Fruit fly (Drosophila melanogaster): Measurements from ENCODE around the gene pyd.

Gene pyd

DNA sequence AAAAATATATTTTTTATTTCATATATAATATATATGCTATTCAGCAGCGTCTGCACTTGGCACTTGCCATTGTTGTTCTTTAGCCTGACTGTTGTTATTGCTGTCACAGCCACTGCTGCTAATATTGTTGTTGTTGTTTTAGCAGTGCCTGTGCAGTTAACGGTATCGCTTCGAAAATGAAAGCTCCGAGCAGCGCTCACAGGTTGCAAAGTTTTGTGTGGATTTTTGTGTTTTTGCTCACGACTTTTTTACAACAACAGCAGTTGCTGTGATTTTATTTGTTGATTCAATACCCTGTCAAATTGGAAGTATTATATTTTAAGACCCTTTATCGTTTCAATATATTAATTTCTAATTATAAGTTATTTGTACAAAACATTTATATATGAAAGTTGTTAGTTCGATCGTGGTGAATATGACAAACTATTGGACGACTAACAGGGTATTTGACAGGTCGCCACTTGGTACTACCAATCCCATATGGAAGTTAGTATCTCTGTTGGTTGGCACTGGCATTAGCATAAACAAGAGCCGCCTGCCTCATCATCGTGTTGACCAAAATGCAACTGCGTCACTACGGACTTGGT, 32.2 kb upstream of the pyd start:
- TF ChIP-seq h (optimal IDR thresholded peaks at IDR 0.05) (no peak), ttk (optimal IDR thresholded peaks at IDR 0.05) (no peak), psq (optimal IDR thresholded peaks at IDR 0.05) (no peak), Sin3A (optimal IDR thresholded peaks at IDR 0.05) (no peak), insv (optimal IDR thresholded peaks at IDR 0.05) (no peak), Myc (optimal IDR thresholded peaks at IDR 0.05) (no peak)

DNA sequence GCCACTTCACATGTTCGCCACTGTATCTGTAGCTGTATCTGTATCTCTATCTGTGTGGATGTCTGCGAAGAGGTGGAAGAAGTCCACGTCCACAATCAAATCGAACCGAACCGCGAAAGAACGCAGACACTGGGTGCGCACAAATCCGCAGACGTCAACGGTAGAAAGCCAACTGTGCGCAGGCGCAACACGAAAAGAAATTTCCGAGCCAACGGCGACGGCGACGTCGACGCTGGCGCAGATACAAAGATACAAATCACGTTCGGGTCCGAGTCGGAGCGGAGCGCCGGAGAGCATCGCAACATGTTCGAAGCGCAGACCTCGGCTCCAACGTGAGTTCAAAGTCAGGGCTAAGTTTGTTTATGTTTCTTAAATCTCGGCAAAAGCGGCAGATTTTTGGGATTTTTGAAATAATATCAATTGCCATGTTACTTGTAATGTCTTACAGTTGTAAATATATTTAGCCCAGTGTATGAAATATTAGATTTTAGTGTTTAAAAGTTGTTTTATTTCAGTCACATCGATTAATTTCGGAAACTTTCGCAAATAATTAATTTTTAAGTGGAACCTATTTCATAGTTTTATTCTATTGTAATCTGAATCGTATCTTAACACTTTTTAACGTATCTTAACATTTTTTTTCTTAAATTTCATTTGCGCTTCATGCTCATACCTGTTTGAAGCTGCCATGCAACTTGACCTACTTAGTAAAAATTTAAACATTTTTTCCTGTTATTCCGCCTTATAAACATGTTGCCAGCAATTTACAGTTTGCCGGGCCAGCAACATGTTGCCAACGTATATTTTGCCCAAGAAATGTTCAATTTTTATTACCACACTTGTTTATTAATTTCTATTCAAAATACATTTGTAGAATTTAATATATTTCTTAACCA, 31.4 kb upstream of the pyd start, which contains the start of gene ich:
TSS of gene ich (minus strand) at position 178 of the 896 bp plus-strand sequence.
- TF ChIP-seq ttk (optimal IDR thresholded peaks at IDR 0.05) = no peak
- no peak for TF ChIP-seq h (optimal IDR thresholded peaks at IDR 0.05)
- TF ChIP-seq Myc (optimal IDR thresholded peaks at IDR 0.05) = no peak
- TF ChIP-seq psq (optimal IDR thresholded peaks at IDR 0.05) = no peak
- TF ChIP-seq insv (optimal IDR thresholded peaks at IDR 0.05) = no peak
- TF ChIP-seq Sin3A (optimal IDR thresholded peaks at IDR 0.05) = no peak

DNA sequence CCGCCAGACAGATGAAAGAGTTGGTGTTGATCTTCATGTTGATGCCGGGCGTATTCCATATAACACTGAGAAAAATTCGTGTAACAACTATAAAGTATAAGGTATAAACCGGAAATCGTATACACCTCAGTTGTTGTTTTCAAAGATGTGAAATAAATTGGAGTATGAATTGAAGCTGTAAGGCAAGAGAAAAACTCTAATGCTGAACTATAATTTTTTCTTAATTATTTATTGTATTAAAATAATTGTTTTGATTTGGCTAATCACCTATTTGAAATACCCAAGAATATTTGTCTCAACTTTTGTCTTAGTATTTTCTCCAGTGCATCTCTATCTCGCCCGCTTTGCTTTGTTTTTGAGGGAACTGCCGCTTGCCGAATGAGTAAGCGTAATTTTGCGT, 28.6 kb upstream of the pyd start:
- TF ChIP-seq Sin3A (optimal IDR thresholded peaks at IDR 0.05) (no peak), insv (optimal IDR thresholded peaks at IDR 0.05) (no peak), h (optimal IDR thresholded peaks at IDR 0.05) (no peak), ttk (optimal IDR thresholded peaks at IDR 0.05) (no peak), psq (optimal IDR thresholded peaks at IDR 0.05) (no peak), Myc (optimal IDR thresholded peaks at IDR 0.05) (no peak)

DNA sequence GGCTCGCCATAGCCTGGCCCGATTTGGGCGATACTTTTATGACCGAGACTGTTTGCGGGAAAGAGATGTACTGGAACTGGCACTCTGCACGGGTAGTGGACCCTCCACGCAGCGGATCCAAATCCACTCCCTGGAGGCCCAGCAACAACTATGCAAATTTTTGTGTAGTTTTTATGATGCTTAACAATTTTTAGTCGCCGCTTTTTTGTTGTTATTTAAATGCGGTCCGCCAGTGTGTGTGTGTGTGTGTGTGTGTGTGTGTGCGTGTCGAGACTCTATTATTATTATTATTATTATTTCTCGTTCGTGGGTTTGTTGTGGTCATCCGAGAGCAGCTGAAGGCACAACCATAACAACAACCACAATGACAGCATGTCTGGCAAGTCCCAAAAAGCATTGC, 27.5 kb upstream of the pyd start:
- TF ChIP-seq ttk (optimal IDR thresholded peaks at IDR 0.05) (no peak), psq (optimal IDR thresholded peaks at IDR 0.05) (no peak), h (optimal IDR thresholded peaks at IDR 0.05) (no peak), insv (optimal IDR thresholded peaks at IDR 0.05) (no peak), Myc (optimal IDR thresholded peaks at IDR 0.05) (no peak), Sin3A (optimal IDR thresholded peaks at IDR 0.05) (no peak)

DNA sequence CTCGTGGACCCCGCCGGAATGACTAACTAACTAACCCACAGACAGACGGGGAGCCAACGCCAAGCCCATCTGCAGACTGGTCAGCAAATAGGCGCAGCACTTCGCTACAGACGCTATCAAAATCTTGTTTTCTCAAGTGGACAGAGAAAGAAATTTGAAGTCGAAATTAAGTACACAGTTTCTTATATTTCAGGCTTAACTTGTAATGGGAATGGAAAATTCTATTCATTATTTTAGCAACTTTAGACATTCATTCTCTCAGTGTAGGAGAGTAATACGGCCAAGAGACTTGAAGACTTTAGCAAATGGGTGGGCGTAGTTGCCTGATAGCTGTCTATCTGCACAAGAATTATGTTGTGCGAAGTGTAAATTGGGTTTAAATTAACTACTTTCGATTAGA, 26.6 kb upstream of the pyd start:
- no peak for TF ChIP-seq h (optimal IDR thresholded peaks at IDR 0.05)
- TF ChIP-seq insv (optimal IDR thresholded peaks at IDR 0.05) = no peak
- no peak for TF ChIP-seq ttk (optimal IDR thresholded peaks at IDR 0.05)
- TF ChIP-seq Sin3A (optimal IDR thresholded peaks at IDR 0.05) = no peak
- TF ChIP-seq psq (optimal IDR thresholded peaks at IDR 0.05) = no peak
- TF ChIP-seq Myc (optimal IDR thresholded peaks at IDR 0.05) = no peak

DNA sequence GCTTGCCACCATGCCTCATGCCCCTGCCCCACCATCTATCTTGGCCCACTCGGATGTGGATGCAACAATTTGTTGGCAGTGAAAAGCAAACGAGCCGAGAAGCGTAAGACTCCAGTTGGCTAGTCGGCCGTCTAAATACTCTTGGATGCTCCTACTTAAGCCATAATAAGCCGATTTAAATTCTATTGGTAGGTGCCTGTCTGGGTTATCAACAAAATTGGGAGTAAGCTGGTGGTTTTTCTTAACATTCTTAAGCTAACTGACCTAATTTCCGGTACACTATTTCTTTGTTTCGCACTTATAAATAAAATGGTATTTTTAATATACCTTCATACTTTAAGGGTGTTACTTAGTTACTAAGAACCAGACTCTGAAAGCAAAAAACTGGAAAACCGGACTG, 26.0 kb upstream of the pyd start:
- TF ChIP-seq h (optimal IDR thresholded peaks at IDR 0.05) = no peak
- no peak for TF ChIP-seq Sin3A (optimal IDR thresholded peaks at IDR 0.05)
- no peak for TF ChIP-seq ttk (optimal IDR thresholded peaks at IDR 0.05)
- TF ChIP-seq insv (optimal IDR thresholded peaks at IDR 0.05) = no peak
- TF ChIP-seq psq (optimal IDR thresholded peaks at IDR 0.05) = no peak
- TF ChIP-seq Myc (optimal IDR thresholded peaks at IDR 0.05) = no peak

DNA sequence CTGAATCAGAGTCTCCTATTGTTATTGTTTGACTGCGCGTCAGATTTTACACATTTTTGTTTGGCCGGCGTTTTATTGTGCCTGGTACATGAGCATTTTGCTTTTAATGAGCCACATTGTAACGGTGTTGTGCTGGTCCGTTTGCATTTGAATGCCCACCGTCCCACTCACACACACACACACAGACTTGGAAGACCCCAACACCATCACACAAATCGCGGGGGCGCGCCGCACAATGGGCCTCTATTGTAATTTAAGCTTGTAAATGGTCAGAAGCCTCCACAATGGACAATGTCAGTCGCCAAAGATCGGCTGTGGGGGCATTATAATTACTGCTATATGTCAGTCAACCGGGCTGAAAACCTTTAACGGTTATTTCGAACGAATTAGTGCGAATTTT, 24.6 kb upstream of the pyd start:
- TF ChIP-seq Myc (optimal IDR thresholded peaks at IDR 0.05) (no peak), psq (optimal IDR thresholded peaks at IDR 0.05) (no peak), insv (optimal IDR thresholded peaks at IDR 0.05) (no peak), h (optimal IDR thresholded peaks at IDR 0.05) (no peak), Sin3A (optimal IDR thresholded peaks at IDR 0.05) (no peak), ttk (optimal IDR thresholded peaks at IDR 0.05) (no peak)

DNA sequence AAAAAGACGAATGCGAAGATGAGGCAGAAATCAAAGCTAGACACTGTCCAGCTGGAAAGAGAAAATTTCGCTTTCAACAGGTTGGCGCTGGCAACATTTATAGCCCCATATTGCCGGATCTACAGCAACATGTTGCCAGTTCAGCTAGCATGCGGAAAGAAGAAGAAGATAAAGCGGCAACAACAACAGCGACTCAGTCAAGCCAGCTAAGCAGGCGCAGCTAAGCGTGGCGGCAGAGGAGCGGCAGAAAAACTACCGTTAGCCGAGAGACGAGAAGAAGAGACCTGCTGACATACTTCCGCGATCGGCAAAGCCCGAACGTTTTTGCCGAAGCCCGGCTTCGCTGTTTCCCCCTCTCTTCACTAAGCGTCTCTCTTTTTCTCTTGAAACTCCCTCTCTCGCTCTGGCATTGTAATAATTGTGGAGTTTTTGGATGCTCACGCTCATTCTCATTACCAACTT, 23.7 kb upstream of the pyd start:
- TF ChIP-seq ttk (optimal IDR thresholded peaks at IDR 0.05) (no peak), Myc (optimal IDR thresholded peaks at IDR 0.05) (no peak), psq (optimal IDR thresholded peaks at IDR 0.05) (no peak)

DNA sequence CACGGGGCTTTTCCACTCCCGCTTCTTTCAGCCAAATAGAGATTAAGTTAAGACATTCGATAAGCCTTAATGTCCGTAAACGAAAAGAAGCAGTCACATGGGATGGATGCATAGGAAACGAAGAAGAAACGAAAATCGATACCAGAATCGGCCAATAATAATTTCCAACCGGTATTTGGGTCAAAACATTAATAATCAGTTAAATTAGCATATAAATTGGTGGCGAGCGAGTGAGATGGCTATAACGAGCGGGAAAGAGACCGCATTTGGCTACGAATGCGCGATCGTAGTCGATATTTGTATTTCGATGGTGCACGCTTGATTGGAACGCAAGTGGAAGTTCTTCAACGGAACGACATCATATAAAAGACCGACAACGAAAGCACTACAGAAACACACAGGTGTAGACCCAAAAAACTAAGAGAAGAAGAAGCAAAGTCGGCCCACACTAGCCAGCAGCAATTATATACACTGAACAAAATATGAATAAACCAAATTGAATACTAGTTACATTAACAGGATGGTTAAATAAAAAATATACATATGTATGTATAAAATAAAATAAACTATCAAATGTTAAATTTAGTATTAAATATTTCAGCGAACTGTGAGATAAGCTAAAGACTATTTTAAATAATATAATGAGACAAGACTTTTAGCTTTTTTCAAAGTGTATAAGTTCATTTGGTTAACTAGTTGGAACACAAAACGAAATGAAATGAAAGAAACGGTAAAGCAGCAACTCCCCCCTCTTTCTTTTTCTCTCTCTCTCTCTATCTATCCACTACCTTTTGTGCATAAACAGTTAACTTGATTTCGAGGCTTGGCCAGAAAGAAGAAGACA, 23.0 kb upstream of the pyd start:
- no peak for TF ChIP-seq Sin3A (optimal IDR thresholded peaks at IDR 0.05)
- no peak for TF ChIP-seq insv (optimal IDR thresholded peaks at IDR 0.05)
- TF ChIP-seq ttk (optimal IDR thresholded peaks at IDR 0.05) = no peak
- TF ChIP-seq h (optimal IDR thresholded peaks at IDR 0.05) = no peak
- no peak for TF ChIP-seq psq (optimal IDR thresholded peaks at IDR 0.05)
- no peak for TF ChIP-seq Myc (optimal IDR thresholded peaks at IDR 0.05)

DNA sequence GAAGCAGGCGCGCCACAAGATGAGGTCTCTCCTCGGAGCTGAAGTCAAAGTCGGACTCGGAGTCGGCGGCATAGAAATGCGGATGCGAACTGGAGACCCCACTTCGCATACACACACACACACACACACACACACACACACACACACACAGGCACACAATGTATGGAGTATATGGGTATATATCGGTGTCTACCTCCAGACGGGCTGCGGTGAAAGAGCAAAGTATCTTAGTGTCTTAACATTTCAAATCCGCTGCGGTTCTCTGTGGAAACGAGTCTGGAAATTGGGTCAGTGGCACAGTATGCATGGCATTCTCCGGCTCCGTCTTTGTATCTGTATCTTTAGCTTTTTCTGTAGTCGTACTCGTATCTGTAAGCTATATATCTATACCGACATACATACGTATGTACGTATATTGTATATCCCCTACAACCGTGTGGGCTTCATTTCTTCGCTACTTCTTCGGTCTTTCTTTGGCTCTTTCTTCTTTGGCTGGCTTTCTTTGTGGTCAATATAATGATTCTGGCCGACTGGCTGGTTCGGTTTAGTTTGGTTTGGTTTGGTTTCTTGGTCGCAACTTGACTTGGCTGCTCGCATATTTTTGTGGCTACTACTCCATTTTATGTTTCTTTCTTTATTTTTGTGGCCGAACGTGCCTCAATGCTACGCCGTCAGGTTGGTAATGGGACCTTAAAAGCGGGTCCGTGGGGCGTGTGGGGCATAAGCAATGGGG, 17.8 kb upstream of the pyd start:
- TF ChIP-seq psq (optimal IDR thresholded peaks at IDR 0.05) (no peak), insv (optimal IDR thresholded peaks at IDR 0.05) (no peak), Myc (optimal IDR thresholded peaks at IDR 0.05) (no peak), ttk (optimal IDR thresholded peaks at IDR 0.05) (no peak), Sin3A (optimal IDR thresholded peaks at IDR 0.05) (no peak), h (optimal IDR thresholded peaks at IDR 0.05) (no peak)

DNA sequence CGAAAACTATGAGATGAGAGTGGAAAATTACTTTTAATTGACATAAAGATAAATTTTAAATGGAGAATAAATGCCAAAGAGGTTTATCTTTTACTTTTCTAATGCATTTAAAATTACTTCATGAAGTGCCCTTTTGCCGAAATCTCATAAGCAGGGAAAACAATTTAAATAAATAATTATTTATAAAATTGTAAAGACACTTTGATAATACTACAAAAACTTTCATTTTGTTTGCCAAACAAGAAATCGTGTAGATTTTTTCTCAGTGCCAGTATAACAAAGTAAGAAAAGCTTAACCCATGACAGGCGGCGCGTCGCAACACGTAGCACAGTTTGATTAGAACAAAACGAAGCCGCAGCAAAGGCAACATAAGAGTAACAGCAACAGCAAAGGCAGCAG, 17.2 kb upstream of the pyd start:
- TF ChIP-seq Myc (optimal IDR thresholded peaks at IDR 0.05) (no peak), psq (optimal IDR thresholded peaks at IDR 0.05) (no peak), ttk (optimal IDR thresholded peaks at IDR 0.05) (no peak), Sin3A (optimal IDR thresholded peaks at IDR 0.05) (no peak), h (optimal IDR thresholded peaks at IDR 0.05) (no peak), insv (optimal IDR thresholded peaks at IDR 0.05) (no peak)

Measured in Kc167 (cell line).